Worm (Caenorhabditis elegans): ENCODE measurements around the gene sre-3.

ce11 chrII:7356326-7356725 is 29.2 kb upstream of the sre-3 start, which contains the start of gene haf-2:
- TF ChIP-seq ama-1 (optimal IDR thresholded peaks at IDR 0.05): no peak
- TF ChIP-seq lin-11 (tag; optimal IDR thresholded peaks at IDR 0.05): no peak
- TF ChIP-seq pqm-1 (tag; optimal IDR thresholded peaks at IDR 0.05): no peak
- no peak for TF ChIP-seq hlh-13 (GFP tag; optimal IDR thresholded peaks at IDR 0.05)
- no peak for TF ChIP-seq rnt-1 (tag; optimal IDR thresholded peaks at IDR 0.05)
- no peak for TF ChIP-seq ceh-18 (tag; optimal IDR thresholded peaks at IDR 0.05)
- no peak for TF ChIP-seq F13H6.1 (tag; optimal IDR thresholded peaks at IDR 0.05)
- TF ChIP-seq pha-4 (tag; optimal IDR thresholded peaks at IDR 0.05): no peak
- TF ChIP-seq ceh-30 (tag; optimal IDR thresholded peaks at IDR 0.05): no peak
- no peak for TF ChIP-seq syd-9 (tag; optimal IDR thresholded peaks at IDR 0.05)

All from whole organism, late embryonic.